Worm (Caenorhabditis elegans) whole organism, early embryonic: ENCODE measurements around the gene hlh-29.

Experiments used
- F13C5.2 ChIP-seq: sonication (generic microtip); optimal IDR thresholded peaks from 2 replicates; lab custom pipeline; 2017; ENCODE audit warnings: mild to moderate bottlenecking, missing genetic modification characterization, inconsistent platforms, missing compliant biosample characterization
- aly-1 ChIP-seq: sonication (generic microtip); optimal IDR thresholded peaks from 2 replicates; lab custom pipeline; 2016; ENCODE audit warnings: missing genetic modification characterization, missing compliant biosample characterization
- ama-1 ChIP-seq: fragments of 150-350 bp; optimal IDR thresholded peaks from 2 replicates; lab custom pipeline; 2014
- ceh-36 ChIP-seq: sonication (generic microtip); optimal IDR thresholded peaks from 2 replicates; lab custom pipeline; 2016; ENCODE audit warnings: missing genetic modification characterization, inconsistent platforms, missing compliant biosample characterization
- flt-1 ChIP-seq: fragments of 200-800 bp; sonication (Bioruptor generic); IDR thresholded peaks from 2 replicates; pipeline ENCODE4 v1.3.6; 2022; ENCODE audit warnings: missing genetic modification characterization, missing compliant biosample characterization
- hmbx-1 ChIP-seq: sonication (generic microtip); optimal IDR thresholded peaks from 2 replicates; lab custom pipeline; 2016; ENCODE audit warnings: mild to moderate bottlenecking, missing genetic modification characterization, missing compliant biosample characterization
- hmg-4 ChIP-seq: fragments of 200-800 bp; sonication (Bioruptor generic); optimal IDR thresholded peaks from 2 replicates; lab custom pipeline; 2018; ENCODE audit warnings: mild to moderate bottlenecking, missing genetic modification characterization, missing compliant biosample characterization
- hnd-1 ChIP-seq: sonication (generic microtip); optimal IDR thresholded peaks from 2 replicates; lab custom pipeline; 2016; ENCODE audit warnings: missing genetic modification characterization, missing compliant biosample characterization
- pes-1 ChIP-seq: fragments of 200-800 bp; sonication (Bioruptor generic); IDR thresholded peaks from 2 replicates; pipeline ENCODE4 v1.3.6; 2022; ENCODE audit warnings: missing genetic modification reagents, missing genetic modification characterization, missing compliant biosample characterization
- sea-1 ChIP-seq: fragments of 200-800 bp; sonication (Bioruptor generic); conservative IDR thresholded peaks from 2 replicates; pipeline ENCODE4 v1.3.6; 2022; ENCODE audit warnings: missing genetic modification characterization, missing compliant biosample characterization
- tbx-11 ChIP-seq: fragments of 200-800 bp; sonication (Bioruptor generic); IDR thresholded peaks from 2 replicates; pipeline ENCODE4 v1.3.6; 2022; ENCODE audit warnings: missing genetic modification characterization, missing compliant biosample characterization
- tbx-37 ChIP-seq: fragments of 200-800 bp; sonication (Bioruptor generic); conservative IDR thresholded peaks from 2 replicates; pipeline ENCODE4 v1.3.6; 2022; ENCODE audit warnings: missing genetic modification reagents, missing genetic modification characterization, missing compliant biosample characterization

DNA sequence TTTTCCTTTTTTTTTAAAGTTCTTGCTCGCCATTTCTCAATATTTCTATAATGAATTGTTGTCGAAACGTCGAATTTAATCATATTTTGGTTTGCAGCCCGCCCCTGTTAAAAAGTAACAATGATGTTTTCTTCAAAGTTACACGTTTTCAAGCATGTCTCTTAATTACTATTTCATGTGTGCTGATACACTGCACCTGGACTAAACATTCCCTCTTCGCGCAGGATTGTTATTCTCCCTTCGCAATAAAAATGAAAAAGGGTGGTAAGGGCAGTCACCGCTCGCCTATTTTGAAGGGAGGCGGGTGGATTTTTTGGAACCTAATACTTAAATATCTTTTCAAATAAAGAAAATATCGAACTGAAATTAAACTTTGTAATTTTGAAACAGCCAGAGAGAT lies 2.9 kb downstream of the hlh-29 start:
- TF ChIP-seq tbx-11 (GFP tag; lab: Robert Waterston, UW) (no peak), ceh-36 (tag; lab: Kevin White, UChicago) (no peak), ama-1 (lab: Kevin White, UChicago) (no peak), hmbx-1 (no peak), pes-1 (GFP tag; lab: Robert Waterston, UW) (no peak; the same call in 1 of the 2 replicates), F13C5.2 (tag; lab: Kevin White, UChicago) (no peak), sea-1 (GFP tag; lab: Robert Waterston, UW) (no peak), hnd-1 (tag; lab: Kevin White, UChicago) (no peak), flt-1 (GFP tag; lab: Robert Waterston, UW) (no peak), aly-1 (no peak), hmg-4 (no peak), tbx-37 (GFP tag; lab: Robert Waterston, UW) (peak; percentile 36)
